Worm (Caenorhabditis elegans): ENCODE data around the gene mbk-1.

ce11 chrX:14838339-14838738, 14.0 kb upstream of the mbk-1 start:
- TF ChIP-seq Y22D7AL.16 (tag; optimal IDR thresholded peaks at IDR 0.05) (no peak), unc-3 (GFP tag; conservative IDR thresholded peaks at IDR 0.05) (no peak), unc-3 (tag; optimal IDR thresholded peaks at IDR 0.05) (no peak), pha-4 (tag; optimal IDR thresholded peaks at IDR 0.05) (no peak), tbx-7 (tag; optimal IDR thresholded peaks at IDR 0.05) (no peak), pha-2 (tag; optimal IDR thresholded peaks at IDR 0.05) (no peak), ama-1 (optimal IDR thresholded peaks at IDR 0.05) (no peak), fkh-10 (GFP tag; optimal IDR thresholded peaks at IDR 0.05) (no peak), madf-2 (tag; optimal IDR thresholded peaks at IDR 0.05) (no peak), unc-55 (GFP tag; optimal IDR thresholded peaks at IDR 0.05) (no peak), pqm-1 (tag; optimal IDR thresholded peaks at IDR 0.05) (no peak)
